Worm (Caenorhabditis elegans) whole organism, mixed stage, embryonic: ENCODE results near the gene nhr-47.

Experiments used
- elt-1 ChIP-seq: sonication (generic microtip); optimal IDR thresholded peaks from 2 replicates; lab custom pipeline; 2017; ENCODE audit warnings: missing genetic modification characterization, mild to moderate bottlenecking, missing compliant biosample characterization, antibody characterized with exemption, moderate library complexity, borderline replicate concordance; ENCODE audit not compliant: insufficient read depth
- elt-3 ChIP-seq: fragments of 150-350 bp; optimal IDR thresholded peaks from 2 replicates; lab custom pipeline; 2014; ENCODE audit warnings: missing biosample characterization, missing genetic modification characterization
- mls-2 ChIP-seq: sonication (generic microtip); optimal IDR thresholded peaks from 2 replicates; lab custom pipeline; 2016; ENCODE audit warnings: mild to moderate bottlenecking, missing genetic modification characterization, moderate library complexity, missing compliant biosample characterization
- nhr-2 ChIP-seq: fragments of 150-350 bp; optimal IDR thresholded peaks from 2 replicates; lab custom pipeline; 2014; ENCODE audit warnings: missing biosample characterization, missing genetic modification characterization
- nhr-76 ChIP-seq: sonication (generic microtip); optimal IDR thresholded peaks from 2 replicates; lab custom pipeline; 2017; ENCODE audit warnings: missing biosample characterization, missing genetic modification characterization

ce11 chrV:5521735-5522241, 16.7 kb downstream of the nhr-47 start, which contains the start of gene hir-1:
- no peak for TF ChIP-seq elt-1 (tag; lab: Kevin White, UChicago)
- no peak for TF ChIP-seq elt-3 (tag; lab: Kevin White, UChicago)
- no peak for TF ChIP-seq nhr-2 (tag; lab: Kevin White, UChicago)
- TF ChIP-seq mls-2 (tag; lab: Kevin White, UChicago), result no peak
- TF ChIP-seq nhr-76 (tag; lab: Kevin White, UChicago), result no peak
